Worm (Caenorhabditis elegans) whole organism, midembryonic: ENCODE measurements around the gene ooc-3.
A peak's percentile ranks its signal among the peaks of the same experiment; 100 is the strongest.

Experiments used
- T22C8.4 ChIP-seq: fragments of 200-800 bp; sonication (Bioruptor generic); IDR thresholded peaks from 2 replicates; pipeline ENCODE4 v1.3.6; 2022; ENCODE audit warnings: missing genetic modification characterization, missing compliant biosample characterization
- cog-1 ChIP-seq: sonication (generic microtip); optimal IDR thresholded peaks from 2 replicates; lab custom pipeline; 2016; ENCODE audit warnings: missing genetic modification characterization, missing compliant biosample characterization
- flt-1 ChIP-seq: fragments of 200-800 bp; sonication (Bioruptor generic); IDR thresholded peaks from 2 replicates; pipeline ENCODE4 v1.3.6; 2022; ENCODE audit warnings: missing genetic modification characterization, missing compliant biosample characterization
- klf-2 ChIP-seq: fragments of 200-800 bp; sonication (Bioruptor generic); conservative IDR thresholded peaks from 2 replicates; pipeline ENCODE4 v1.3.6; 2022; ENCODE audit warnings: missing genetic modification reagents, missing genetic modification characterization, missing compliant biosample characterization
- med-1 ChIP-seq: sonication (generic microtip); optimal IDR thresholded peaks from 2 replicates; lab custom pipeline; 2017; ENCODE audit warnings: missing genetic modification characterization, mild to moderate bottlenecking, missing compliant biosample characterization, antibody characterized with exemption, missing genetic modification reagents; ENCODE audit not compliant: insufficient read depth
- ref-1 ChIP-seq: fragments of 200-800 bp; sonication (Bioruptor generic); conservative IDR thresholded peaks from 2 replicates; pipeline ENCODE4 v1.3.6; 2022; ENCODE audit warnings: missing genetic modification reagents, missing genetic modification characterization, missing compliant biosample characterization
- tab-1 ChIP-seq: fragments of 200-800 bp; sonication (Bioruptor generic); IDR thresholded peaks from 2 replicates; pipeline ENCODE4 v1.3.6; 2022; ENCODE audit warnings: missing genetic modification characterization, missing compliant biosample characterization
- ztf-23 ChIP-seq: fragments of 200-800 bp; sonication (Bioruptor generic); IDR thresholded peaks from 2 replicates; pipeline ENCODE4 v1.3.6; 2022; ENCODE audit warnings: missing genetic modification reagents, missing genetic modification characterization, missing compliant biosample characterization
- ztf-29 ChIP-seq: fragments of 200-800 bp; sonication (Bioruptor generic); IDR thresholded peaks from 2 replicates; pipeline ENCODE4 v1.3.6; 2022; ENCODE audit warnings: missing genetic modification reagents, missing genetic modification characterization, missing compliant biosample characterization

ooc-3 gene

DNA sequence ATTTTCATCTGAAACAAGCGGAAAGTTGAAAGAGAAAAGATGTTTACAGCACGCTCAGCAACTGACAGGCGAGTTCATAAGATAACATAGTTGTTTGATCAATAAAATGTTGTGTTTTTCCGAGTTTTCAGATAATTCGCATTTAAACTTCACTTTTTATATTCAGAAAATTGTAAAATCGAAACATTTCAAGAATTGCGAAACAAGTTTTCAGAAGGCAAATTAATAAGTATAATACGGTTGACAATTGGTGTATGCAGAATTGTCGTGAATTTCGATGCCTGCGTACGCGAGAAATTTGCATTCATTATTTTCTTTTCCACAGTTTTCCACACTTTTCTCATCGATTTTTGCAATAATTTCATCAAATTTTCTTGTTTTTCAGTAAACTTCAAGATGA is at the start of gene ooc-3, which contains the start of gene B0334.4:
TSS of gene ooc-3 (minus strand) at position 15 of the 400 bp plus-strand sequence.
TSS of gene B0334.4 (plus strand) at position 386 of the 400 bp plus-strand sequence.
- TF ChIP-seq ztf-23 (no peak), T22C8.4 (GFP tag; lab: Robert Waterston, UW) (no peak), klf-2 (GFP tag; lab: Robert Waterston, UW) (no peak), ref-1 (no peak), tab-1 (GFP tag; lab: Robert Waterston, UW) (no peak), med-1 (GFP tag; lab: Kevin White, UChicago) (no peak), flt-1 (GFP tag; lab: Robert Waterston, UW) (no peak), ztf-29 (GFP tag; lab: Robert Waterston, UW) (no peak), cog-1 (tag; lab: Kevin White, UChicago) (no peak)

DNA sequence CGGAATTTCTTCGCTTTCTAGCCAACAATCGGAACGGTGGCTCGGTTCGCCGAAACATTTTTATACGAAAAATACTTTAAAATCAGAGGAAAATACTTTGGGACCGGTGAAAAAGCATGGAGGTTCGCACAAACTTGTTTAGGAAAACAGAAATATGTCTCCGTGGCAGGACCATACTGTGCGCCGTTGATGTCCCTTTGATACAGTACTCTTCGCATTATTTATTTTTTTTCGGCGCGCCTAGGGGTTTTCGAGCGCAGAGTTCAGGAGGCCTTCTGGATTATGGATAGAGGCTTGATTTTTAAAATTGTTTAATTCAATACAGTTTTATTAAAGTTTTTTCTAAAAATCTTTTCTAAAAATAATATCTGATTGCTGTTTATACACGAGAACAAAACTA is 49.6 kb upstream of the ooc-3 start, which contains the start of gene F54D5.9:
TSS of gene F54D5.9 (minus strand) at position 115 of the 400 bp plus-strand sequence.
- no peak for TF ChIP-seq ztf-23
- no peak for TF ChIP-seq tab-1 (GFP tag; lab: Robert Waterston, UW)
- TF ChIP-seq ztf-29 (GFP tag; lab: Robert Waterston, UW): no peak
- no peak for TF ChIP-seq cog-1 (tag; lab: Kevin White, UChicago)
- no peak for TF ChIP-seq med-1 (GFP tag; lab: Kevin White, UChicago)
- TF ChIP-seq ref-1: no peak
- no peak for TF ChIP-seq T22C8.4 (GFP tag; lab: Robert Waterston, UW)
- TF ChIP-seq flt-1 (GFP tag; lab: Robert Waterston, UW): no peak
- no peak for TF ChIP-seq klf-2 (GFP tag; lab: Robert Waterston, UW)

- TF ChIP-seq med-1 (GFP tag; lab: Kevin White, UChicago) (no peak), ztf-29 (GFP tag; lab: Robert Waterston, UW) (no peak)
These were observed 47.8 kb upstream of the ooc-3 start for ce11 chrII:11542958-11543357.

DNA sequence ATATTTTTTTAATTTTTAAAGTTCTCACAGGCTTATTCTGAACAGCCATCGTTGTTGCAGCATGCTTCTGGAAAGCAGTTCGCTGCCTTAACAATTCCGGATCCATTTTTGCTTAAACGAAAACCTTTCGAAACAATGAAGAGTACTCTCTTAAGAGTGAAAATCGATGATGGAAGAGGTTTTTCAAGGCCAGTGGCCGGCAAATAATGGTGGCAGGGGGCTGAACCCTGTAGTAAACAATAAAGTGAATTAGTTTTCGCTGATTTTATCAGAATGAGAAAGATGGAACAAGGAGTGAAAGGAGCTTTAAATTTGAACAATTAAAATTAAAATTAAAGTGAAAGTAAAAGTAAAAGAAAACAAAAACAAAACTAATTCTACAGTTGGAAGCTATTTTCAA is 47.3 kb upstream of the ooc-3 start, which contains the start of gene gtf-2E2:
TSS of gene gtf-2E2 (minus strand) at position 111 of the 400 bp plus-strand sequence.
- TF ChIP-seq T22C8.4 (GFP tag; lab: Robert Waterston, UW) (peak; percentile 62), flt-1 (GFP tag; lab: Robert Waterston, UW) (no peak)

ce11 chrII:11538741-11539140 is 43.6 kb upstream of the ooc-3 start, which contains the start of gene Y62F5A.9:
TSS of gene Y62F5A.9 (minus strand) at chrII:11538841.
- TF ChIP-seq ref-1 (no peak), tab-1 (GFP tag; lab: Robert Waterston, UW) (no peak), ztf-23 (no peak)

DNA sequence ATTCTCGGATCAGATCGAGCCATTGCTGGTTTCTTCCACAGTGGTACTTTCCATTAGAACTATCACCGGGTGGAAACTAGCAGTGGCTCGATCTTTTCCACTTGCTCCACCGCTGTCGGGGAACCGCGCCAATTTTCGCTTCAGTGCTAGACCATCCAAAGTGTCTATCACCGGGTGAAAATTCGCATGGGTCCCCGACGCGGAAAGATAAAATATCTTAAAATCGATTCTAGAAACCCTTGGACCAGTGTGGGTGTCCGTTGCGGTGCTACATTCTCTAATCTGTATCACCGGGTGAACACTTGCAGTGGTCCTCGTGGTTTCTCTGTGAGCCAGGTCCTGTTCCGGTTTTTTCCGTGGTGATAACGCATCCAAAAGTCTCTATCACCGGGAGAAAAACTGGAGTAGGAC is 42.5 kb upstream of the ooc-3 start:
- TF ChIP-seq T22C8.4 (GFP tag; lab: Robert Waterston, UW): peak; percentile 45; the same call in 1 of the 2 replicates
- no peak for TF ChIP-seq med-1 (GFP tag; lab: Kevin White, UChicago)
- TF ChIP-seq ztf-23: no peak
- no peak for TF ChIP-seq ref-1
- no peak for TF ChIP-seq ztf-29 (GFP tag; lab: Robert Waterston, UW)
- no peak for TF ChIP-seq klf-2 (GFP tag; lab: Robert Waterston, UW)
- no peak for TF ChIP-seq cog-1 (tag; lab: Kevin White, UChicago)
- peak; percentile 76 for TF ChIP-seq flt-1 (GFP tag; lab: Robert Waterston, UW)

- 0 out of 2 replicates have a peak, but pooled peaks have one; percentile 18 for TF ChIP-seq ztf-23
- no peak for TF ChIP-seq tab-1 (GFP tag; lab: Robert Waterston, UW)
- TF ChIP-seq flt-1 (GFP tag; lab: Robert Waterston, UW): no peak
- no peak for TF ChIP-seq cog-1 (tag; lab: Kevin White, UChicago)
These were observed 42.0 kb upstream of the ooc-3 start for ce11 chrII:11537115-11537514.

- no peak for TF ChIP-seq ztf-23
These were observed 41.4 kb upstream of the ooc-3 start for ce11 chrII:11536505-11536904.

ce11 chrII:11535924-11536323 is 40.8 kb upstream of the ooc-3 start:
- TF ChIP-seq ztf-29 (GFP tag; lab: Robert Waterston, UW): no peak

DNA sequence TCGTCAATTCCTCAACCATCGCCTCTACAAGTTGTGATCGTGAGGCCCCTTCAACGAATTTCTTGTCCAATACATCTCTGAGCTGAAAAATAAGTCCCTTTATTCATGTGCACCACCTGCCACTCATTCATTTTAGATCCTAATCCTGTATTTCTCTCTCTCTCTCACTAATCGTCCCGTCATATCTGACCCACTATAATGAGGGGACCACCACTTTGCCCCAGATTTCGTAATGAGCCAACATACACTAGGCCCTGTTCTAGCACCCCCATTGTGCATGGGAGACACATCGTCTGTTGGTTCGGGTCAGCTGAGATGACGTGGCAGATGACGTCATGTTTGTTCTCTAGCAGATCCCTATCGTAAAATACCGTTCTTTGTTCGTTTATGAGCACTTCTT is 40.3 kb upstream of the ooc-3 start:
- TF ChIP-seq klf-2 (GFP tag; lab: Robert Waterston, UW): no peak
- TF ChIP-seq T22C8.4 (GFP tag; lab: Robert Waterston, UW): no peak
- TF ChIP-seq ztf-23: no peak
- no peak for TF ChIP-seq cog-1 (tag; lab: Kevin White, UChicago)
- peak; percentile 71 for TF ChIP-seq flt-1 (GFP tag; lab: Robert Waterston, UW)

DNA sequence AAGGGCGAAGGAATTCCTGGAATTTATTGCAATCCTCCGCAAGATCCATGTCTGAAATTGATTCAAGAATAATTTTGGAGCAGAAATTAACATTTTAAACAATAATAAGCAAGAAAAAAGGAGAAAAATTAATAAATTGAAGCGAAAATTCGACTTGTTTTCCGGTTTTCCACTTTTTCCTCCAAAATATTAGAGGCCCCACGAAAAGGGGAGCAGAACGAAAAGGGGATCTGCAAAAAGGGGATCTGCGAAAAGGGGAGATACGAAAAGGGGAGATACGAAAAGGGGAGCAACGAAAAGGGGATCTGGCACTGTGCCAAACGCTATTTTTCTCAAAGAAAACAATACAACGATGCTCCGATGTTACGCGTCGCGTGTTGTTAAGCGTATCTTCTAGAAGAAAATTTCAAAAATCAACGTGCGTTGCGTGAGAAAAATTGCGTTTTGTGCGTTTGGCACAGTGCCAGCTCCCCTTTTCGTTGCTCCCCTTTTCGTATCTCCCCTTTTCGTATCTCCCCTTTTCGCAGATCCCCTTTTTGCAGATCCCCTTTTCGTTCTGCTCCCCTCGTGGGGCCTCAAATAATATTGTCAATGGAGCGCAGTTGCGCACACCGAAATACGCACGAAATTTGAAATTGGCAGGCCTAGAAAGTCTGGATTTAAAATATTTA is 39.4 kb upstream of the ooc-3 start, which contains the start of gene Y62F5A.12:
TSS of gene Y62F5A.12 (minus strand) at position 51 of the 671 bp plus-strand sequence.
- TF ChIP-seq cog-1 (tag; lab: Kevin White, UChicago): peak; percentile 64
- TF ChIP-seq ztf-29 (GFP tag; lab: Robert Waterston, UW): peak; percentile 57; the same call in 1 of the 2 replicates
- peak; percentile 92 for TF ChIP-seq ztf-23
- TF ChIP-seq ref-1: peak; percentile 56
- TF ChIP-seq klf-2 (GFP tag; lab: Robert Waterston, UW): peak; percentile 94
- peak; percentile 86 for TF ChIP-seq tab-1 (GFP tag; lab: Robert Waterston, UW)
- peak; percentile 73 for TF ChIP-seq T22C8.4 (GFP tag; lab: Robert Waterston, UW)
- peak; percentile 88 for TF ChIP-seq flt-1 (GFP tag; lab: Robert Waterston, UW)
